Fruit fly (Drosophila melanogaster): ENCODE results near the gene CG4928.

dm6 chrX:16936689-16937088 lies 23.7 kb downstream of the CG4928 start:
- no peak for TF ChIP-seq Gug (GFP tag; IDR thresholded peaks at IDR 0.05)
- no peak for TF ChIP-seq CG32006 (GFP tag; optimal IDR thresholded peaks at IDR 0.05)
- TF ChIP-seq Sox15 (GFP tag; optimal IDR thresholded peaks at IDR 0.05) = no peak
- no peak for TF ChIP-seq fd59A (GFP tag; optimal IDR thresholded peaks at IDR 0.05)
- no peak for TF ChIP-seq eg (GFP tag; IDR thresholded peaks at IDR 0.05)
- TF ChIP-seq spab (GFP tag; optimal IDR thresholded peaks at IDR 0.05) = no peak
- TF ChIP-seq net (GFP tag; optimal IDR thresholded peaks at IDR 0.05) = no peak
- no peak for TF ChIP-seq CG8319 (GFP tag; optimal IDR thresholded peaks at IDR 0.05)
- TF ChIP-seq CG10631 (GFP tag; optimal IDR thresholded peaks at IDR 0.05) = no peak
- no peak for TF ChIP-seq OdsH (GFP tag; optimal IDR thresholded peaks at IDR 0.05)
- no peak for TF ChIP-seq CG11902 (GFP tag; optimal IDR thresholded peaks at IDR 0.05)
- TF ChIP-seq CG4318 (GFP tag; optimal IDR thresholded peaks at IDR 0.05) = no peak
- TF ChIP-seq Hr38 (GFP tag; optimal IDR thresholded peaks at IDR 0.05) = no peak
- TF ChIP-seq Eip93F (GFP tag; optimal IDR thresholded peaks at IDR 0.05) = no peak

All from whole organism, prepupa.